Fruit fly (Drosophila melanogaster) whole organism, embryonic: ENCODE data around the gene Spn75F.

ENCODE experiments used
- ATbp ChIP-seq: fragments of 200-800 bp; sonication (Bioruptor generic); optimal IDR thresholded peaks from 2 replicates; lab custom pipeline; 2017; ENCODE audit warnings: missing biosample characterization, mild to moderate bottlenecking, missing genetic modification characterization, missing genetic modification reagents
- Blimp-1 ChIP-seq: fragments of 200-800 bp; sonication (Bioruptor generic); optimal IDR thresholded peaks from 3 replicates; lab custom pipeline; 2018; ENCODE audit warnings: missing biosample characterization, missing genetic modification characterization, mild to moderate bottlenecking, moderate library complexity, missing genetic modification reagents
- CG10565 ChIP-seq: fragments of 200-800 bp; sonication (Bioruptor generic); optimal IDR thresholded peaks from 3 replicates; lab custom pipeline; 2016; ENCODE audit warnings: missing biosample characterization, mild to moderate bottlenecking, missing genetic modification characterization
- CG11696 ChIP-seq: fragments of 200-800 bp; sonication (Bioruptor generic); IDR thresholded peaks from 2 replicates; pipeline ENCODE4 v1.3.6; 2022; ENCODE audit warnings: missing biosample characterization, missing genetic modification characterization
- CG1233 ChIP-seq: fragments of 200-800 bp; sonication (Bioruptor generic); optimal IDR thresholded peaks from 4 replicates; lab custom pipeline; 2018; ENCODE audit warnings: missing biosample characterization, mild to moderate bottlenecking, missing genetic modification characterization
- CG12659 ChIP-seq: fragments of 200-800 bp; sonication (Bioruptor generic); optimal IDR thresholded peaks from 3 replicates; lab custom pipeline; 2017; ENCODE audit warnings: mild to moderate bottlenecking, missing biosample characterization, missing genetic modification reagents, missing genetic modification characterization
- CG14710 ChIP-seq: fragments of 200-800 bp; sonication (Bioruptor generic); optimal IDR thresholded peaks from 3 replicates; lab custom pipeline; 2019; ENCODE audit warnings: missing biosample characterization, mild to moderate bottlenecking, missing genetic modification characterization, moderate library complexity
- CG15696 ChIP-seq: fragments of 200-800 bp; sonication (Bioruptor generic); optimal IDR thresholded peaks from 2 replicates; lab custom pipeline; 2019; ENCODE audit warnings: missing biosample characterization, mild to moderate bottlenecking, missing genetic modification characterization, moderate library complexity
- CG17829 ChIP-seq: fragments of 200-800 bp; optimal IDR thresholded peaks from 2 replicates; lab custom pipeline; 2019; ENCODE audit warnings: missing biosample characterization, mild to moderate bottlenecking, missing genetic modification characterization, moderate library complexity
- CG2199 ChIP-seq: fragments of 200-800 bp; sonication (Bioruptor generic); IDR thresholded peaks from 3 replicates; pipeline ENCODE4 v1.3.6; 2022; ENCODE audit warnings: missing biosample characterization, missing genetic modification characterization
- CG2678 ChIP-seq: fragments of 200-800 bp; sonication (Bioruptor generic); optimal IDR thresholded peaks from 3 replicates; lab custom pipeline; 2019; ENCODE audit warnings: missing biosample characterization, mild to moderate bottlenecking, missing genetic modification characterization, moderate library complexity
- CG2712 ChIP-seq: fragments of 200-800 bp; optimal IDR thresholded peaks from 3 replicates; lab custom pipeline; 2019; ENCODE audit warnings: missing biosample characterization, mild to moderate bottlenecking, missing genetic modification characterization, moderate library complexity
- CG31441 ChIP-seq: fragments of 200-800 bp; sonication (Bioruptor generic); IDR thresholded peaks from 2 replicates; pipeline ENCODE4 v1.3.6; 2022; ENCODE audit warnings: missing biosample characterization, missing genetic modification characterization
- CG4360 ChIP-seq: fragments of 200-800 bp; sonication (Bioruptor generic); IDR thresholded peaks from 2 replicates; pipeline ENCODE4 v1.3.6; 2022; ENCODE audit warnings: missing biosample characterization, missing genetic modification characterization
- CG4854 ChIP-seq: fragments of 200-800 bp; sonication (Bioruptor generic); optimal IDR thresholded peaks from 2 replicates; lab custom pipeline; 2016; ENCODE audit warnings: missing biosample characterization, missing genetic modification characterization, inconsistent platforms
- CG7745 ChIP-seq: fragments of 200-800 bp; sonication (Bioruptor generic); optimal IDR thresholded peaks from 2 replicates; lab custom pipeline; 2018; ENCODE audit warnings: missing biosample characterization, mild to moderate bottlenecking, missing genetic modification characterization, moderate library complexity
- CG7928 ChIP-seq: fragments of 200-800 bp; sonication (Bioruptor generic); optimal IDR thresholded peaks from 2 replicates; lab custom pipeline; 2017; ENCODE audit warnings: missing biosample characterization, mild to moderate bottlenecking, missing genetic modification characterization
- CG8089 ChIP-seq: fragments of 200-800 bp; sonication (Bioruptor generic); optimal IDR thresholded peaks from 3 replicates; lab custom pipeline; 2016; ENCODE audit warnings: missing biosample characterization, missing genetic modification characterization
- CG9609 ChIP-seq: fragments of 200-800 bp; sonication (Bioruptor generic); optimal IDR thresholded peaks from 3 replicates; lab custom pipeline; 2016; ENCODE audit warnings: missing biosample characterization, missing genetic modification characterization
- CG9727 ChIP-seq: fragments of 200-800 bp; sonication (Bioruptor generic); optimal IDR thresholded peaks from 3 replicates; lab custom pipeline; 2017; ENCODE audit warnings: missing biosample characterization, mild to moderate bottlenecking, missing genetic modification characterization
- Dref ChIP-seq: fragments of 200-800 bp; sonication (Bioruptor generic); IDR thresholded peaks from 2 replicates; pipeline ENCODE4 v1.3.6; 2022; ENCODE audit warnings: missing biosample characterization, missing genetic modification characterization
- Drgx ChIP-seq: fragments of 200-800 bp; sonication (Bioruptor generic); IDR thresholded peaks from 2 replicates; pipeline ENCODE4 v1.3.6; 2022; ENCODE audit warnings: missing biosample characterization, missing genetic modification characterization
- Eip74EF ChIP-seq, 2 experiments: fragments of 200-800 bp in 1 of 2; fragments of >200 bp in 1 of 2; sonication (Bioruptor generic) in 1 of 2; optimal IDR thresholded peaks; 2 replicates each; lab custom pipeline; 2017 to 2019; ENCODE audit warnings: missing biosample characterization in 2 of 2, missing genetic modification characterization in 2 of 2, mild to moderate bottlenecking in 1 of 2, moderate library complexity in 1 of 2
- Elba2 ChIP-seq: fragments of 200-800 bp; sonication (Bioruptor generic); optimal IDR thresholded peaks from 3 replicates; lab custom pipeline; 2016; ENCODE audit warnings: missing biosample characterization, missing genetic modification characterization
- Nf-YA ChIP-seq: fragments of 200-800 bp; sonication (Bioruptor generic); IDR thresholded peaks from 2 replicates; pipeline ENCODE4 v1.3.6; 2022; ENCODE audit warnings: missing biosample characterization, missing genetic modification characterization
- Oli ChIP-seq: fragments of 200-800 bp; sonication (Bioruptor generic); optimal IDR thresholded peaks from 2 replicates; lab custom pipeline; 2018; ENCODE audit warnings: missing biosample characterization, mild to moderate bottlenecking, missing genetic modification characterization, moderate library complexity
- Scr ChIP-seq: fragments of 200-800 bp; sonication (Bioruptor generic); IDR thresholded peaks from 2 replicates; pipeline ENCODE4 v1.3.6; 2022; ENCODE audit warnings: missing biosample characterization, missing genetic modification characterization; ENCODE audit not compliant: partially characterized antibody
- Ssrp ChIP-seq: fragments of 200-800 bp; sonication (Bioruptor generic); optimal IDR thresholded peaks from 2 replicates; lab custom pipeline; 2018; ENCODE audit warnings: missing biosample characterization, mild to moderate bottlenecking, missing genetic modification characterization, moderate library complexity
- Xrp1 ChIP-seq: fragments of 200-800 bp; sonication (Bioruptor generic); IDR thresholded peaks from 2 replicates; pipeline ENCODE4 v1.3.6; 2022; ENCODE audit warnings: missing biosample characterization, missing genetic modification characterization
- ash1 ChIP-seq: fragments of 200-800 bp; sonication (Bioruptor generic); optimal IDR thresholded peaks from 2 replicates; lab custom pipeline; 2018; ENCODE audit warnings: missing biosample characterization, mild to moderate bottlenecking, missing genetic modification characterization
- cato ChIP-seq: fragments of 200-800 bp; sonication (Bioruptor generic); optimal IDR thresholded peaks from 2 replicates; lab custom pipeline; 2016; ENCODE audit warnings: missing biosample characterization, missing genetic modification characterization, borderline replicate concordance
- corto ChIP-seq: fragments of 200-800 bp; sonication (Bioruptor generic); optimal IDR thresholded peaks from 2 replicates; lab custom pipeline; 2016; ENCODE audit warnings: missing biosample characterization, mild to moderate bottlenecking, missing genetic modification characterization, moderate library complexity
- ewg ChIP-seq: fragments of 200-800 bp; sonication (Bioruptor generic); optimal IDR thresholded peaks from 3 replicates; lab custom pipeline; 2017; ENCODE audit warnings: mild to moderate bottlenecking, missing biosample characterization, missing genetic modification reagents, missing genetic modification characterization
- hth ChIP-seq: fragments of >200 bp; optimal IDR thresholded peaks from 2 replicates; lab custom pipeline; 2017; ENCODE audit warnings: inconsistent platforms
- inv ChIP-seq: fragments of 200-800 bp; sonication (Bioruptor generic); IDR thresholded peaks from 2 replicates; pipeline ENCODE4 v1.3.6; 2022; ENCODE audit warnings: missing biosample characterization, missing genetic modification characterization; ENCODE audit not compliant: partially characterized antibody
- knrl ChIP-seq: fragments of 200-800 bp; sonication (Bioruptor generic); IDR thresholded peaks from 3 replicates; pipeline ENCODE4 v1.3.6; 2022; ENCODE audit warnings: missing biosample characterization, missing genetic modification characterization; ENCODE audit not compliant: partially characterized antibody
- lmd ChIP-seq: fragments of 200-800 bp; sonication (Bioruptor generic); IDR thresholded peaks from 2 replicates; pipeline ENCODE4 v1.3.6; 2022; ENCODE audit warnings: missing biosample characterization, missing genetic modification characterization
- nerfin-1 ChIP-seq: fragments of 200-800 bp; sonication (Bioruptor generic); optimal IDR thresholded peaks from 3 replicates; lab custom pipeline; 2019; ENCODE audit warnings: missing biosample characterization, mild to moderate bottlenecking, missing genetic modification characterization, moderate library complexity
- otp ChIP-seq: fragments of 200-800 bp; sonication (Bioruptor generic); IDR thresholded peaks from 3 replicates; pipeline ENCODE4, ENCODE4 v1.3.6; 2022; ENCODE audit warnings: missing biosample characterization, missing genetic modification characterization
- ro ChIP-seq: fragments of 200-800 bp; sonication (Bioruptor generic); IDR thresholded peaks from 2 replicates; pipeline ENCODE4 v1.3.6; 2022; ENCODE audit warnings: missing biosample characterization, missing genetic modification characterization
- row ChIP-seq: fragments of 200-800 bp; sonication (Bioruptor generic); IDR thresholded peaks from 3 replicates; pipeline ENCODE4 v1.3.6; 2022; ENCODE audit warnings: missing biosample characterization, missing genetic modification characterization
- shn ChIP-seq: fragments of 200-800 bp; sonication (Bioruptor generic); optimal IDR thresholded peaks from 3 replicates; lab custom pipeline; 2016; ENCODE audit warnings: missing biosample characterization, missing genetic modification characterization
- sisA ChIP-seq: fragments of 200-800 bp; sonication (Bioruptor generic); IDR thresholded peaks from 2 replicates; pipeline ENCODE4 v1.3.6; 2022; ENCODE audit warnings: missing biosample characterization, missing genetic modification characterization
- slbo ChIP-seq: fragments of 200-800 bp; sonication (Bioruptor generic); IDR thresholded peaks from 2 replicates; pipeline ENCODE4 v1.3.6; 2022; ENCODE audit warnings: missing biosample characterization, missing genetic modification characterization
- so ChIP-seq: fragments of 200-800 bp; sonication (Bioruptor generic); IDR thresholded peaks from 3 replicates; pipeline ENCODE4 v1.3.6; 2022; ENCODE audit warnings: missing biosample characterization, missing genetic modification characterization
- sr ChIP-seq: fragments of 200-800 bp; sonication (Bioruptor generic); IDR thresholded peaks from 3 replicates; pipeline ENCODE4 v1.3.6; 2022; ENCODE audit warnings: missing biosample characterization, missing genetic modification characterization
- stc ChIP-seq: fragments of 200-800 bp; sonication (Bioruptor generic); IDR thresholded peaks from 2 replicates; pipeline ENCODE4 v1.3.6; 2022; ENCODE audit warnings: missing biosample characterization, missing genetic modification characterization
- tio ChIP-seq: fragments of 200-800 bp; sonication (Bioruptor generic); optimal IDR thresholded peaks from 2 replicates; lab custom pipeline; 2017; ENCODE audit warnings: missing biosample characterization, missing genetic modification characterization, inconsistent platforms
- wdn ChIP-seq: fragments of 200-800 bp; sonication (Bioruptor generic); IDR thresholded peaks from 2 replicates; pipeline ENCODE4 v1.3.6; 2022; ENCODE audit warnings: missing biosample characterization, missing genetic modification characterization

The Spn75F gene

DNA sequence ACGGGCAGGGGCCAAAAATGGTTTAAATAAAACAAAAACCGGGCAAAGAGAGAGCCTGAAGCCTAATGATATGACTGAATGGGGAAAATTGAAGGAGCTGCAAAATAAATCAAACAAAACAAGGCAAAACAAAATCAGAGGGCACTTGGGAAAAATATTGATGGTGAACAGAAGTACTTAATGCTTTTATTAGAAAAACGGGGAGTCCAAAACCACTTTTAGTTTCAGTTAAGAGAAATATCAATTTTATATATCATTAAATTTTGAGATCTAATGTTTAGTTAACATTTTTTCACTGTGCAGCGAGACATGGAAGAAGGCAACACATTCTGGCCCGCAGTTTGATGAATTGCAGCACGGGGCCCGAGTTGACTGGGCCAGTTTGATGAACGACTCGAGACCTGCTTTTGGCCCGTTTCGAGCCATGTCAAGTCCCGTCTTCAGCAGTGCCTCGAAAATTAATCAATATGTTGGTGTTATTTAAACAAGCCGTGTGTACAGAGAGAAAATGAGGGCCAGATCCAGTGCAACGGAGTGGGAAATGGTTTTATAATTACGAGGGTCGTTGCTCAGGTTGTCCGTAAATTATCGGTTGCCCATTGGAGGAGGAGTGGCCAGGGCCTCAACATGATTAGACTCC is 37.0 kb upstream of the Spn75F start (continued):
- no peak for TF ChIP-seq shn (GFP tag; lab: Kevin White, UChicago)
- peak; percentile 66; the same call in 1 of the 3 replicates for TF ChIP-seq otp
- TF ChIP-seq CG15696 (tag; lab: Kevin White, UChicago) = peak; percentile 24
- TF ChIP-seq CG17829 (tag; lab: Kevin White, UChicago) = peak; percentile 29
- TF ChIP-seq CG2678 = peak; percentile 27
- TF ChIP-seq Nf-YA = 0 out of 2 replicates have a peak, but pooled peaks have one; percentile 25
- peak; percentile 27 for TF ChIP-seq Oli (tag; lab: Kevin White, UChicago)
- no peak for TF ChIP-seq CG4854 (GFP tag; lab: Kevin White, UChicago)
- no peak for TF ChIP-seq Scr
- TF ChIP-seq sr (GFP tag; lab: Robert Waterston, UW) = no peak
- peak; percentile 4 for TF ChIP-seq ewg (GFP tag; lab: Kevin White, UChicago)
- TF ChIP-seq knrl (GFP tag; lab: Robert Waterston, UW) = no peak
- TF ChIP-seq CG31441 = peak; percentile 40; the same call in 1 of the 2 replicates
- peak; percentile 11 for TF ChIP-seq CG14710
- TF ChIP-seq CG12659 = peak; percentile 34
- no peak for TF ChIP-seq CG11696
- peak; percentile 1 for TF ChIP-seq CG8089 (GFP tag; lab: Kevin White, UChicago)
- TF ChIP-seq Eip74EF (GFP tag; optimal IDR thresholded peaks at IDR 0.05; lab: Kevin White, UChicago) = peak in 1 of 2 experiments; percentile 9
- TF ChIP-seq stc (GFP tag; lab: Robert Waterston, UW) = peak; percentile 53
- TF ChIP-seq ash1 = no peak
- TF ChIP-seq CG4360 (GFP tag; lab: Robert Waterston, UW) = 0 out of 2 replicates have a peak, but pooled peaks have one; percentile 18
- TF ChIP-seq Elba2 (GFP tag; lab: Kevin White, UChicago) = no peak
- TF ChIP-seq CG2712 (tag; lab: Kevin White, UChicago) = peak; percentile 51
- peak; percentile 63 for TF ChIP-seq corto (GFP tag; lab: Kevin White, UChicago)
- TF ChIP-seq cato = peak; percentile 4
- peak; percentile 49 for TF ChIP-seq Blimp-1 (GFP tag; lab: Kevin White, UChicago)
- peak; percentile 60 for TF ChIP-seq ATbp
- peak; percentile 38; the same call in 1 of the 2 replicates for TF ChIP-seq Xrp1 (GFP tag; lab: Robert Waterston, UW)
- peak; percentile 40 for TF ChIP-seq CG7745 (tag; lab: Kevin White, UChicago)
- no peak for TF ChIP-seq CG10565 (GFP tag; lab: Kevin White, UChicago)
- no peak for TF ChIP-seq hth (lab: Kevin White, UChicago)
- TF ChIP-seq CG7928 (GFP tag; lab: Kevin White, UChicago) = no peak
- TF ChIP-seq sisA (GFP tag; lab: Robert Waterston, UW) = 0 out of 2 replicates have a peak, but pooled peaks have one; percentile 28
- no peak for TF ChIP-seq Dref (GFP tag; lab: Robert Waterston, UW)
- 0 out of 3 replicates have a peak, but pooled peaks have one; percentile 19 for TF ChIP-seq CG2199 (GFP tag; lab: Robert Waterston, UW)
- peak; percentile 15 for TF ChIP-seq CG9609
- no peak for TF ChIP-seq inv (GFP tag; lab: Robert Waterston, UW)
- peak; percentile 10 for TF ChIP-seq tio (GFP tag; lab: Kevin White, UChicago)
- TF ChIP-seq so (GFP tag; lab: Robert Waterston, UW) = peak; percentile 49; the same call in 1 of the 3 replicates
- TF ChIP-seq slbo = peak; percentile 36; the same call in 1 of the 2 replicates
- TF ChIP-seq lmd (GFP tag; lab: Robert Waterston, UW) = 0 out of 2 replicates have a peak, but pooled peaks have one; percentile 17
- TF ChIP-seq row (GFP tag; lab: Robert Waterston, UW) = peak; percentile 51
- no peak for TF ChIP-seq wdn (GFP tag; lab: Robert Waterston, UW)
- TF ChIP-seq CG9727 (GFP tag; lab: Kevin White, UChicago) = peak; percentile 2
- peak; percentile 23 for TF ChIP-seq nerfin-1 (tag; lab: Kevin White, UChicago)
- no peak for TF ChIP-seq CG1233 (GFP tag; lab: Kevin White, UChicago)
- peak; percentile 57 for TF ChIP-seq Drgx (GFP tag; lab: Robert Waterston, UW)
- peak; percentile 41 for TF ChIP-seq Ssrp (tag; lab: Kevin White, UChicago)
- no peak for TF ChIP-seq ro
